Worm (Caenorhabditis elegans): ENCODE measurements around the gene srg-8.

DNA sequence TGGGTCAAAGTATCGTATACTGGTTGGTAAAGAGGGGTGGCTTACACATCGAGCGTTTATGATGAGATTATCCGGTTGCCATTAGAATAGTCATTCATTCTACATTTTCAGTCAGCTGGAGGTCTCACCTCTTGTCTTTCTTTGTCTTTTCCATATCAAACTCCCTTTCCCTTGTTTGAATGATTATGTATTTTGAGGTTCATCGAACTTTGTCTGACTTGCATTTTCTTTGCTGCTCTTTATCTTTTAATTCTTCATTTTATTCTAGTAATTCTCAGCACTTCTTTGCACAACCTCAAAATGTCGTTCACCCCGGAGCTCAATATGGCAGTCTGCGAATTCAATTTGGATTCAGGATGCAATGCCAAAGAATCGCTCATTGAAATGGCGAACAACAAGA is 14.1 kb downstream of the srg-8 start, which contains the start of gene T12A2.3:
- TF ChIP-seq snpc-4 (tag; optimal IDR thresholded peaks at IDR 0.05) (no peak), lsy-2 (tag; optimal IDR thresholded peaks at IDR 0.05) (no peak), lin-13 (tag; optimal IDR thresholded peaks at IDR 0.05) (no peak), unc-39 (tag; optimal IDR thresholded peaks at IDR 0.05) (no peak), pha-4 (tag; optimal IDR thresholded peaks at IDR 0.05) (no peak), nhr-28 (tag; optimal IDR thresholded peaks at IDR 0.05) (no peak), ham-2 (GFP tag; optimal IDR thresholded peaks at IDR 0.05) (no peak), nhr-237 (tag; optimal IDR thresholded peaks at IDR 0.05) (no peak), ztf-11 (tag; optimal IDR thresholded peaks at IDR 0.05) (no peak), mep-1 (tag; optimal IDR thresholded peaks at IDR 0.05) (no peak), bed-3 (GFP tag; optimal IDR thresholded peaks at IDR 0.05) (no peak), unc-62 (GFP tag; optimal IDR thresholded peaks at IDR 0.05) (no peak), ces-1 (GFP tag; optimal IDR thresholded peaks at IDR 0.05) (no peak)

Measured in whole organism, mixed stage, embryonic.